Worm (Caenorhabditis elegans): ENCODE results near the gene C42D4.13.

C42D4.13 gene

ce11 chrIV:7222088-7222487, 34.2 kb upstream of the C42D4.13 start:
- no peak for TF ChIP-seq ceh-36 (tag; optimal IDR thresholded peaks at IDR 0.05)
- TF ChIP-seq hnd-1 (tag; optimal IDR thresholded peaks at IDR 0.05) = no peak

- TF ChIP-seq hnd-1 (tag; optimal IDR thresholded peaks at IDR 0.05) (no peak), hmg-4 (GFP tag; optimal IDR thresholded peaks at IDR 0.05) (no peak), hmbx-1 (tag; optimal IDR thresholded peaks at IDR 0.05) (no peak), ceh-36 (tag; optimal IDR thresholded peaks at IDR 0.05) (no peak), tbx-37 (GFP tag; conservative IDR thresholded peaks at IDR 0.05) (no peak), F13C5.2 (tag; optimal IDR thresholded peaks at IDR 0.05) (no peak), pes-1 (GFP tag; IDR thresholded peaks at IDR 0.05) (no peak), tra-4 (tag; optimal IDR thresholded peaks at IDR 0.05) (no peak), scrt-1 (GFP tag; IDR thresholded peaks at IDR 0.05) (no peak), ets-7 (tag; optimal IDR thresholded peaks at IDR 0.05) (no peak), sea-1 (GFP tag; conservative IDR thresholded peaks at IDR 0.05) (no peak), flt-1 (GFP tag; IDR thresholded peaks at IDR 0.05) (no peak), tbx-11 (GFP tag; IDR thresholded peaks at IDR 0.05) (no peak)
Observed at ce11 chrIV:7219398-7220087, 31.6 kb upstream of the C42D4.13 start, which contains the start of the genes glb-23 and R13A1.1. Gene glb-23 (minus strand): TSS chrIV:7219498. Gene R13A1.1 (plus strand): TSS chrIV:7220037.

- TF ChIP-seq tbx-37 (GFP tag; conservative IDR thresholded peaks at IDR 0.05) (no peak), B0310.2 (tag; optimal IDR thresholded peaks at IDR 0.05) (no peak), aly-1 (tag; optimal IDR thresholded peaks at IDR 0.05) (no peak), hnd-1 (tag; optimal IDR thresholded peaks at IDR 0.05) (no peak)
Observed at ce11 chrIV:7216210-7216609, 28.3 kb upstream of the C42D4.13 start.

- TF ChIP-seq tbx-11 (GFP tag; IDR thresholded peaks at IDR 0.05) = no peak
- TF ChIP-seq tra-4 (tag; optimal IDR thresholded peaks at IDR 0.05) = no peak
- no peak for TF ChIP-seq ets-7 (tag; optimal IDR thresholded peaks at IDR 0.05)
Observed at ce11 chrIV:7212769-7213168, 24.8 kb upstream of the C42D4.13 start.

- TF ChIP-seq ets-7 (tag; optimal IDR thresholded peaks at IDR 0.05) (no peak), aly-1 (tag; optimal IDR thresholded peaks at IDR 0.05) (no peak), ceh-13 (GFP tag; optimal IDR thresholded peaks at IDR 0.05) (no peak), hnd-1 (tag; optimal IDR thresholded peaks at IDR 0.05) (no peak), tbx-37 (GFP tag; conservative IDR thresholded peaks at IDR 0.05) (no peak), sea-1 (GFP tag; conservative IDR thresholded peaks at IDR 0.05) (no peak), tra-4 (tag; optimal IDR thresholded peaks at IDR 0.05) (no peak), B0310.2 (tag; optimal IDR thresholded peaks at IDR 0.05) (no peak), hmbx-1 (tag; optimal IDR thresholded peaks at IDR 0.05) (no peak), hmg-4 (GFP tag; optimal IDR thresholded peaks at IDR 0.05) (no peak), ceh-36 (tag; optimal IDR thresholded peaks at IDR 0.05) (no peak), scrt-1 (GFP tag; IDR thresholded peaks at IDR 0.05) (no peak), tbx-11 (GFP tag; IDR thresholded peaks at IDR 0.05) (no peak), pes-1 (GFP tag; IDR thresholded peaks at IDR 0.05) (no peak), flt-1 (GFP tag; IDR thresholded peaks at IDR 0.05) (no peak)
Observed at ce11 chrIV:7211313-7211712, 23.4 kb upstream of the C42D4.13 start.

ce11 chrIV:7208961-7209360, 21.0 kb upstream of the C42D4.13 start:
- TF ChIP-seq ama-1 (optimal IDR thresholded peaks at IDR 0.05) = no peak
- TF ChIP-seq hmbx-1 (tag; optimal IDR thresholded peaks at IDR 0.05) = no peak
- TF ChIP-seq ceh-13 (GFP tag; optimal IDR thresholded peaks at IDR 0.05) = no peak
- TF ChIP-seq hmg-4 (GFP tag; optimal IDR thresholded peaks at IDR 0.05) = no peak
- no peak for TF ChIP-seq tra-4 (tag; optimal IDR thresholded peaks at IDR 0.05)
- TF ChIP-seq scrt-1 (GFP tag; IDR thresholded peaks at IDR 0.05) = no peak
- no peak for TF ChIP-seq tbx-11 (GFP tag; IDR thresholded peaks at IDR 0.05)
- TF ChIP-seq F13C5.2 (tag; optimal IDR thresholded peaks at IDR 0.05) = no peak
- TF ChIP-seq B0310.2 (tag; optimal IDR thresholded peaks at IDR 0.05) = no peak
- no peak for TF ChIP-seq tbx-37 (GFP tag; conservative IDR thresholded peaks at IDR 0.05)
- TF ChIP-seq ets-7 (tag; optimal IDR thresholded peaks at IDR 0.05) = no peak
- no peak for TF ChIP-seq aly-1 (tag; optimal IDR thresholded peaks at IDR 0.05)
- no peak for TF ChIP-seq pes-1 (GFP tag; IDR thresholded peaks at IDR 0.05)
- no peak for TF ChIP-seq sea-1 (GFP tag; conservative IDR thresholded peaks at IDR 0.05)
- TF ChIP-seq hnd-1 (tag; optimal IDR thresholded peaks at IDR 0.05) = no peak
- TF ChIP-seq flt-1 (GFP tag; IDR thresholded peaks at IDR 0.05) = no peak
- TF ChIP-seq ceh-36 (tag; optimal IDR thresholded peaks at IDR 0.05) = no peak

ce11 chrIV:7205969-7206368, 18.0 kb upstream of the C42D4.13 start, which contains the start of gene kcc-1:
Gene kcc-1 (plus strand): TSS chrIV:7206269.
- no peak for TF ChIP-seq hmg-4 (GFP tag; optimal IDR thresholded peaks at IDR 0.05)

- no peak for TF ChIP-seq aly-1 (tag; optimal IDR thresholded peaks at IDR 0.05)
- no peak for TF ChIP-seq scrt-1 (GFP tag; IDR thresholded peaks at IDR 0.05)
- TF ChIP-seq tbx-11 (GFP tag; IDR thresholded peaks at IDR 0.05) = no peak
- TF ChIP-seq tbx-37 (GFP tag; conservative IDR thresholded peaks at IDR 0.05) = no peak
- TF ChIP-seq ceh-36 (tag; optimal IDR thresholded peaks at IDR 0.05) = no peak
- TF ChIP-seq ets-7 (tag; optimal IDR thresholded peaks at IDR 0.05) = no peak
Observed at ce11 chrIV:7203696-7204095, 15.8 kb upstream of the C42D4.13 start, which contains the start of gene R13A1.3. Gene R13A1.3 (plus strand): TSS chrIV:7203996.

ce11 chrIV:7196853-7197252, 8.9 kb upstream of the C42D4.13 start, which contains the start of gene unc-8:
Gene unc-8 (plus strand): TSS chrIV:7197153.
- no peak for TF ChIP-seq tbx-11 (GFP tag; IDR thresholded peaks at IDR 0.05)
- TF ChIP-seq F13C5.2 (tag; optimal IDR thresholded peaks at IDR 0.05) = no peak
- TF ChIP-seq B0310.2 (tag; optimal IDR thresholded peaks at IDR 0.05) = no peak
- no peak for TF ChIP-seq ets-7 (tag; optimal IDR thresholded peaks at IDR 0.05)
- TF ChIP-seq hnd-1 (tag; optimal IDR thresholded peaks at IDR 0.05) = no peak
- no peak for TF ChIP-seq tra-4 (tag; optimal IDR thresholded peaks at IDR 0.05)
- TF ChIP-seq ceh-13 (GFP tag; optimal IDR thresholded peaks at IDR 0.05) = no peak
- TF ChIP-seq aly-1 (tag; optimal IDR thresholded peaks at IDR 0.05) = no peak
- no peak for TF ChIP-seq sea-1 (GFP tag; conservative IDR thresholded peaks at IDR 0.05)
- TF ChIP-seq hmbx-1 (tag; optimal IDR thresholded peaks at IDR 0.05) = no peak
- no peak for TF ChIP-seq hmg-4 (GFP tag; optimal IDR thresholded peaks at IDR 0.05)
- no peak for TF ChIP-seq ama-1 (optimal IDR thresholded peaks at IDR 0.05)
- no peak for TF ChIP-seq scrt-1 (GFP tag; IDR thresholded peaks at IDR 0.05)
- no peak for TF ChIP-seq flt-1 (GFP tag; IDR thresholded peaks at IDR 0.05)
- no peak for TF ChIP-seq ceh-36 (tag; optimal IDR thresholded peaks at IDR 0.05)
- no peak for TF ChIP-seq pes-1 (GFP tag; IDR thresholded peaks at IDR 0.05)
- no peak for TF ChIP-seq tbx-37 (GFP tag; conservative IDR thresholded peaks at IDR 0.05)
